Worm (Caenorhabditis elegans): ENCODE results near the gene W02B12.11.

The W02B12.11 gene

DNA sequence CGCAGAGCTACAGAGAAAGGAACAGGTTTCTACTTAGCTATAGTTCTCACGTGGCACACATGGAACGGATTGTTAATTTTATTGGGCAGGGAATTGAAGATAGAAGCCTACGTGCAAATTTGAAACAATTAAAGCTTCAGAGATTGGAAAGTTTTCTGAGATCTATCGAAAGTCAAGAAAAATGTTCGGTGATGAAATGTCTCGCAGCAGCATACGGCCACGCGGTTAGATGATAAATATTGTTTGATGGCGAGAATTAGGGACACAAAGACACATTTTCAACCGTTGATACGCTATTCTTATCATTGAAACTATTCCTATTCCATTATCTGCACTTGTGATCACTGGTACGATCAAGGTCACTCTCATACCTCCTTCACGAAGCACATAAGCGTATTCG, 1.1 kb upstream of the W02B12.11 start (continued):
- TF ChIP-seq fkh-10 (GFP tag; optimal IDR thresholded peaks at IDR 0.05) (no peak), dpl-1 (GFP tag; optimal IDR thresholded peaks at IDR 0.05) (no peak), D1046.2 (GFP tag; IDR thresholded peaks at IDR 0.05) (no peak), hmg-1.1 (GFP tag; IDR thresholded peaks at IDR 0.05) (no peak), Y5F2A.4 (GFP tag; optimal IDR thresholded peaks at IDR 0.05) (no peak), snpc-1.2 (GFP tag; IDR thresholded peaks at IDR 0.05) (no peak), ceh-62 (tag; optimal IDR thresholded peaks at IDR 0.05) (no peak), dmd-9 (GFP tag; IDR thresholded peaks at IDR 0.05) (no peak), zip-11 (GFP tag; IDR thresholded peaks at IDR 0.05) (no peak), mdl-1 (tag; optimal IDR thresholded peaks at IDR 0.05) (peak; percentile 14 to 83), ceh-20 (GFP tag; IDR thresholded peaks at IDR 0.05) (no peak), egl-43 (GFP tag; IDR thresholded peaks at IDR 0.05) (no peak), hlh-30 (tag; optimal IDR thresholded peaks at IDR 0.05; ENCODE audit: insufficient read depth) (peak; percentile 71), duxl-1 (tag; optimal IDR thresholded peaks at IDR 0.05; ENCODE audit: poor library complexity) (no peak), nhr-77 (tag; optimal IDR thresholded peaks at IDR 0.05) (no peak), pha-4 (GFP tag; IDR thresholded peaks at IDR 0.05) (no peak), pha-4 (tag; optimal IDR thresholded peaks at IDR 0.05) (no peak), hif-1 (tag; optimal IDR thresholded peaks at IDR 0.05) (peak; percentile 58 to 92), unc-130 (GFP tag; optimal IDR thresholded peaks at IDR 0.05) (no peak), ces-1 (GFP tag; optimal IDR thresholded peaks at IDR 0.05) (no peak), aha-1 (tag) (peak; percentile 99), Y105C5A.15 (GFP tag; IDR thresholded peaks at IDR 0.05) (no peak), lir-3 (tag; optimal IDR thresholded peaks at IDR 0.05) (no peak), mdt-29 (GFP tag; IDR thresholded peaks at IDR 0.05) (no peak), rbr-2 (tag; optimal IDR thresholded peaks at IDR 0.05) (no peak), T20F7.1 (GFP tag; optimal IDR thresholded peaks at IDR 0.05) (peak; percentile 25), nhr-28 (tag; optimal IDR thresholded peaks at IDR 0.05) (peak; percentile 91), spr-3 (GFP tag; optimal IDR thresholded peaks at IDR 0.05) (no peak), nhr-111 (GFP tag; optimal IDR thresholded peaks at IDR 0.05) (no peak), ceh-82 (tag; optimal IDR thresholded peaks at IDR 0.05) (no peak), ctbp-1 (GFP tag; IDR thresholded peaks at IDR 0.05) (no peak), spr-1 (tag; optimal IDR thresholded peaks at IDR 0.05) (no peak), php-3 (GFP tag; IDR thresholded peaks at IDR 0.05) (0 out of 2 replicates have a peak, but pooled peaks have one; percentile 10), fos-1 (tag; optimal IDR thresholded peaks at IDR 0.05) (no peak), snpc-4 (tag; optimal IDR thresholded peaks at IDR 0.05) (no peak), lin-1 (GFP tag; IDR thresholded peaks at IDR 0.05) (no peak), daf-16 (GFP tag; optimal IDR thresholded peaks at IDR 0.05) (no peak), daf-16 (tag; optimal IDR thresholded peaks at IDR 0.05) (peak; percentile 37)

DNA sequence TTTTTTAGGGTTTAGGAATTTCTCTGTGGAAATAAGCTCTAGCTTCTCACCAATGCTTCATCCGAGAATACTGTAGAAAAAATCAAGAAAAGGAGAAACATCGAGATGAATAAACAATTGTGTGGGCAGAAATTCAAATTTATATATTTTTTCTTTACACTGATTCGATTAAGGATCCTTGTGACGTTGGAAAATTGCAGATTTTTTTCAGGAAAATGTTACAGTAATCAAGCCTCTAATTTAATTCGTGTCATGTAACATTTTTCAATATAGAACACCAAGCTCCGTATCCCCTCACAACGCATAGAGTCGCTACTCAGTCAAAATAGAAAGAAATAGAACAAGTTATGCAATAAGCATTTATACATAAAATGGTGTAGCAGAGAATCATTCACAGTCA, 2.7 kb downstream of the W02B12.11 start, which contains the start of gene W02B12.16:
Gene W02B12.16, minus strand, starts transcription at position 101 of the 400 bp plus-strand sequence.
- no peak for TF ChIP-seq daf-8 (GFP tag; IDR thresholded peaks at IDR 0.05)
- no peak for TF ChIP-seq nhr-11 (tag; optimal IDR thresholded peaks at IDR 0.05)
- TF ChIP-seq fkh-10 (GFP tag; optimal IDR thresholded peaks at IDR 0.05), result no peak
- no peak for TF ChIP-seq ztf-7 (tag; optimal IDR thresholded peaks at IDR 0.05)
- TF ChIP-seq ztf-11 (tag; optimal IDR thresholded peaks at IDR 0.05), result no peak

DNA sequence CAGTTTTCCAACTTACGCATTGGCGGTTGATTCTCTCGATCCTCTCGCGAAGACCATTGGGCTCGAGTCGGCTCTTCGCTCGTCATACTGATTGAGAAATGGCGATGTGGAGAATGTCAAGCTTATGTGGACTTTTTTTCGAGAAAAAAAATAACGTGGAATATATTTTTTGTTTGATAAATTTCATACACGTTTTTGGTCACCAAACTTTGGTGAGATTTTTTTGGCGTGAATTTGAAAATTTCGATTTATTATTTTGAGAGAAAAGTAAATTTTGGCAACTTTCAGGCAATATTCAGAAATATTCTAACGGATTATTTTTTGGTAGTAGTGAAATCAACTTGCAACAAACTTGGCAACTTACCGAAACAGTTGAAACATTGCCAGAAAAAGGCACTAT, 5.4 kb downstream of the W02B12.11 start, which contains the start of gene W02B12.12:
Gene W02B12.12, minus strand, starts transcription at position 101 of the 400 bp plus-strand sequence.
- TF ChIP-seq unc-62 (GFP tag; optimal IDR thresholded peaks at IDR 0.05 in 1 of 2) (peak in 1 of 2 experiments; percentile 73), unc-62 (tag; optimal IDR thresholded peaks at IDR 0.05) (no peak), dmd-8 (GFP tag; IDR thresholded peaks at IDR 0.05) (no peak), R02D3.7 (tag; optimal IDR thresholded peaks at IDR 0.05) (no peak)
